Worm (Caenorhabditis elegans) whole organism, L1 larva: ENCODE data around the gene str-32.

Source experiments
- C16A3.4 ChIP-seq: fragments of 150-350 bp; optimal IDR thresholded peaks from 2 replicates; lab custom pipeline; 2014; ENCODE audit warnings: missing biosample characterization, missing genetic modification characterization
- aly-2 ChIP-seq: fragments of 150-350 bp; optimal IDR thresholded peaks from 2 replicates; lab custom pipeline; 2014; ENCODE audit warnings: missing biosample characterization, missing genetic modification characterization
- efl-3 ChIP-seq: fragments of 200-800 bp; sonication (Bioruptor generic); optimal IDR thresholded peaks from 2 replicates; lab custom pipeline; 2018; ENCODE audit warnings: mild to moderate bottlenecking, missing genetic modification characterization, missing compliant biosample characterization
- snpc-4 ChIP-seq: fragments of 150-350 bp; optimal IDR thresholded peaks from 2 replicates; lab custom pipeline; 2014; ENCODE audit warnings: missing biosample characterization, missing genetic modification characterization
- unc-62 ChIP-seq: fragments of 150-350 bp; optimal IDR thresholded peaks from 2 replicates; lab custom pipeline; 2014; ENCODE audit warnings: missing biosample characterization, missing genetic modification reagents, missing genetic modification characterization
- ztf-11 ChIP-seq, 2 experiments: sonication (generic microtip); optimal IDR thresholded peaks; 2 replicates each; lab custom pipeline; 2016 to 2017; ENCODE audit warnings: missing genetic modification characterization in 2 of 2, missing biosample characterization in 1 of 2, missing compliant biosample characterization in 1 of 2

- TF ChIP-seq C16A3.4 (tag; lab: Kevin White, UChicago) (no peak), aly-2 (tag; lab: Kevin White, UChicago) (no peak), snpc-4 (tag; lab: Kevin White, UChicago) (no peak), unc-62 (GFP tag; lab: Kevin White, UChicago) (no peak), efl-3 (no peak), ztf-11 (tag; optimal IDR thresholded peaks at IDR 0.05; lab: Kevin White, UChicago) (no peak)
Measured at ce11 chrV:4905953-4906352, 24.7 kb upstream of the str-32 start, which contains the start of gene ugt-14.
